Worm (Caenorhabditis elegans) whole organism, L4 larva: ENCODE measurements around the gene elo-8.

Experiments
- F10B5.3 ChIP-seq: sonication (generic microtip); optimal IDR thresholded peaks from 2 replicates; lab custom pipeline; 2016; ENCODE audit warnings: mild to moderate bottlenecking, missing genetic modification characterization, missing compliant biosample characterization
- F44E2.7 ChIP-seq: fragments of 200-800 bp; sonication (Bioruptor generic); IDR thresholded peaks from 2 replicates; pipeline ENCODE4 v2.1.2; 2022; ENCODE audit warnings: missing genetic modification characterization, missing compliant biosample characterization
- F49E8.2 ChIP-seq: sonication (generic microtip); optimal IDR thresholded peaks from 2 replicates; lab custom pipeline; 2016; ENCODE audit warnings: missing compliant biosample characterization, mild to moderate bottlenecking, missing genetic modification characterization, borderline replicate concordance
- R02D3.7 ChIP-seq: fragments of 150-350 bp; sonication (generic microtip); optimal IDR thresholded peaks from 3 replicates; lab custom pipeline; 2014; ENCODE audit warnings: missing biosample characterization, missing genetic modification characterization
- T20F7.1 ChIP-seq: fragments of 200-800 bp; sonication (Bioruptor generic); optimal IDR thresholded peaks from 2 replicates; lab custom pipeline; 2018; ENCODE audit warnings: mild to moderate bottlenecking, missing genetic modification characterization, missing compliant biosample characterization
- T26A8.4 ChIP-seq: fragments of 200-800 bp; sonication (Bioruptor generic); IDR thresholded peaks from 2 replicates; pipeline ENCODE4 v1.3.6; 2022; ENCODE audit warnings: missing genetic modification characterization, missing compliant biosample characterization
- Y105C5A.15 ChIP-seq: fragments of 200-800 bp; sonication (Bioruptor generic); IDR thresholded peaks from 2 replicates; pipeline ENCODE4 v1.3.6; 2022; ENCODE audit warnings: missing genetic modification characterization, missing compliant biosample characterization
- Y48G9A.11 ChIP-seq: fragments of 200-800 bp; sonication (Bioruptor generic); IDR thresholded peaks from 2 replicates; pipeline ENCODE4 v1.3.6; 2022; ENCODE audit warnings: missing genetic modification reagents, missing genetic modification characterization, missing compliant biosample characterization
- aly-2 ChIP-seq: sonication (generic microtip); optimal IDR thresholded peaks from 2 replicates; lab custom pipeline; 2018; ENCODE audit warnings: missing biosample characterization, missing genetic modification characterization
- arid-1 ChIP-seq: fragments of 200-800 bp; sonication (Bioruptor generic); conservative IDR thresholded peaks from 2 replicates; pipeline ENCODE4 v1.3.6; 2022; ENCODE audit warnings: missing genetic modification reagents, missing genetic modification characterization, missing compliant biosample characterization
- ceh-82 ChIP-seq: sonication (generic microtip); optimal IDR thresholded peaks from 2 replicates; lab custom pipeline; 2017; ENCODE audit warnings: missing biosample characterization, missing genetic modification characterization
- ces-1 ChIP-seq: fragments of 150-350 bp; sonication (generic microtip); optimal IDR thresholded peaks from 4 replicates; lab custom pipeline; 2014; ENCODE audit warnings: missing biosample characterization, missing genetic modification reagents, missing genetic modification characterization
- ctbp-1 ChIP-seq: fragments of 200-800 bp; sonication (Bioruptor generic); IDR thresholded peaks from 2 replicates; pipeline ENCODE4 v1.3.6; 2022; ENCODE audit warnings: missing genetic modification reagents, missing genetic modification characterization, missing compliant biosample characterization
- daf-12 ChIP-seq: fragments of 150-350 bp; optimal IDR thresholded peaks from 2 replicates; lab custom pipeline; 2014; ENCODE audit warnings: missing biosample characterization, missing genetic modification reagents, missing genetic modification characterization
- daf-16 ChIP-seq, 3 experiments: sonication (generic microtip); optimal IDR thresholded peaks; 2 replicates each; lab custom pipeline; 2016 to 2017; ENCODE audit warnings: missing genetic modification characterization in 3 of 3, missing genetic modification reagents in 3 of 3, mild to moderate bottlenecking in 2 of 3, missing compliant biosample characterization in 2 of 3, missing biosample characterization in 1 of 3, moderate library complexity in 1 of 3
- daf-8 ChIP-seq: fragments of 200-800 bp; sonication (Bioruptor generic); IDR thresholded peaks from 2 replicates; pipeline ENCODE4 v1.3.6; 2022; ENCODE audit warnings: missing genetic modification characterization, missing compliant biosample characterization
- dmd-8 ChIP-seq: fragments of 200-800 bp; sonication (Bioruptor generic); IDR thresholded peaks from 2 replicates; pipeline ENCODE4 v1.3.6; 2022; ENCODE audit warnings: missing genetic modification characterization, missing compliant biosample characterization
- dpl-1 ChIP-seq: fragments of 150-350 bp; optimal IDR thresholded peaks from 2 replicates; lab custom pipeline; 2014; ENCODE audit warnings: missing biosample characterization, missing genetic modification reagents, missing genetic modification characterization
- egl-27 ChIP-seq: sonication (generic microtip); optimal IDR thresholded peaks from 3 replicates; lab custom pipeline; 2017; ENCODE audit warnings: missing biosample characterization, missing genetic modification reagents, missing genetic modification characterization
- fos-1 ChIP-seq: fragments of 150-350 bp; optimal IDR thresholded peaks from 2 replicates; lab custom pipeline; 2014; ENCODE audit warnings: missing biosample characterization, missing genetic modification characterization
- hif-1 ChIP-seq, 2 experiments: sonication (generic microtip); optimal IDR thresholded peaks; 2 replicates each; lab custom pipeline; 2016 to 2017; ENCODE audit warnings: missing compliant biosample characterization in 2 of 2, missing genetic modification characterization in 2 of 2, missing genetic modification reagents in 2 of 2, missing genotype in 2 of 2, mild to moderate bottlenecking in 1 of 2
- hlh-30 ChIP-seq: sonication (generic microtip); optimal IDR thresholded peaks from 2 replicates; lab custom pipeline; 2017; ENCODE audit warnings: antibody characterized with exemption, mild to moderate bottlenecking, missing genetic modification characterization, missing compliant biosample characterization; ENCODE audit not compliant: insufficient read depth
- hmg-1.1 ChIP-seq: fragments of 200-800 bp; sonication (Bioruptor generic); IDR thresholded peaks from 2 replicates; pipeline ENCODE4 v1.3.6; 2022; ENCODE audit warnings: missing genetic modification reagents, missing genetic modification characterization, missing compliant biosample characterization
- lin-13 ChIP-seq: fragments of 150-350 bp; optimal IDR thresholded peaks from 2 replicates; lab custom pipeline; 2014; ENCODE audit warnings: missing biosample characterization, missing genetic modification reagents, missing genetic modification characterization
- lin-29 ChIP-seq: fragments of 200-800 bp; sonication (Bioruptor generic); IDR thresholded peaks from 2 replicates; pipeline ENCODE4 v1.3.6; 2022; ENCODE audit warnings: missing genetic modification reagents, missing genetic modification characterization, missing compliant biosample characterization
- lin-39 ChIP-seq: fragments of 150-350 bp; optimal IDR thresholded peaks from 2 replicates; lab custom pipeline; 2014; ENCODE audit warnings: missing biosample characterization, missing genetic modification reagents, missing genetic modification characterization
- lir-3 ChIP-seq: sonication (generic microtip); optimal IDR thresholded peaks from 2 replicates; lab custom pipeline; 2016; ENCODE audit warnings: mild to moderate bottlenecking, missing genetic modification characterization, missing compliant biosample characterization
- madf-5 ChIP-seq, 2 experiments: fragments of 200-800 bp; sonication (Bioruptor generic); IDR thresholded peaks; 2 replicates each; pipeline ENCODE4 v1.3.6; 2022; ENCODE audit warnings: missing compliant biosample characterization in 2 of 2, missing genetic modification characterization in 2 of 2
- madf-9 ChIP-seq: fragments of 200-800 bp; sonication (Bioruptor generic); conservative IDR thresholded peaks from 2 replicates; pipeline ENCODE4 v1.3.6; 2022; ENCODE audit warnings: missing genetic modification reagents, missing genetic modification characterization, missing compliant biosample characterization
- mdl-1 ChIP-seq, 2 experiments: fragments of 150-350 bp in 1 of 2; sonication (generic microtip) in 1 of 2; optimal IDR thresholded peaks; 2 replicates each; lab custom pipeline; 2014 to 2017; ENCODE audit warnings: missing biosample characterization in 2 of 2, missing genetic modification characterization in 2 of 2
- mdt-29 ChIP-seq: fragments of 200-800 bp; sonication (Bioruptor generic); IDR thresholded peaks from 2 replicates; pipeline ENCODE4 v1.3.6; 2022; ENCODE audit warnings: missing genetic modification reagents, missing genetic modification characterization, missing compliant biosample characterization
- mes-2 ChIP-seq: sonication (generic microtip); optimal IDR thresholded peaks from 2 replicates; lab custom pipeline; 2016; ENCODE audit warnings: missing genotype, mild to moderate bottlenecking, missing genetic modification characterization, missing compliant biosample characterization; ENCODE audit not compliant: poor library complexity, severe bottlenecking
- mxl-2 ChIP-seq: fragments of 200-800 bp; sonication (Bioruptor generic); conservative IDR thresholded peaks from 2 replicates; pipeline ENCODE4 v1.3.6; 2022; ENCODE audit warnings: missing genetic modification reagents, missing genetic modification characterization, missing compliant biosample characterization
- mxl-3 ChIP-seq: fragments of 200-800 bp; sonication (Bioruptor generic); optimal IDR thresholded peaks from 2 replicates; lab custom pipeline; 2018; ENCODE audit warnings: mild to moderate bottlenecking, missing genetic modification characterization, missing compliant biosample characterization
- nhr-102 ChIP-seq: sonication (generic microtip); optimal IDR thresholded peaks from 2 replicates; lab custom pipeline; 2016; ENCODE audit warnings: mild to moderate bottlenecking, missing genetic modification characterization, moderate library complexity, missing compliant biosample characterization
- nhr-237 ChIP-seq: sonication (generic microtip); optimal IDR thresholded peaks from 2 replicates; lab custom pipeline; 2017; ENCODE audit warnings: missing biosample characterization, missing genetic modification characterization
- nhr-28 ChIP-seq: fragments of 150-350 bp; optimal IDR thresholded peaks from 2 replicates; lab custom pipeline; 2014; ENCODE audit warnings: missing biosample characterization, missing genetic modification characterization
- nhr-42 ChIP-seq: fragments of 200-800 bp; sonication (Bioruptor generic); IDR thresholded peaks from 2 replicates; pipeline ENCODE4 v1.3.6; 2022; ENCODE audit warnings: missing genetic modification characterization, missing compliant biosample characterization
- nhr-48 ChIP-seq: sonication (generic microtip); optimal IDR thresholded peaks from 2 replicates; lab custom pipeline; 2016; ENCODE audit warnings: mild to moderate bottlenecking, missing genetic modification characterization, missing compliant biosample characterization
- nhr-6 ChIP-seq: fragments of 150-350 bp; optimal IDR thresholded peaks from 2 replicates; lab custom pipeline; 2014; ENCODE audit warnings: missing biosample characterization, missing genetic modification characterization
- pqm-1 ChIP-seq: sonication (generic microtip); optimal IDR thresholded peaks from 2 replicates; lab custom pipeline; 2017; ENCODE audit warnings: missing biosample characterization, missing genetic modification characterization
- rbr-2 ChIP-seq: sonication (generic microtip); optimal IDR thresholded peaks from 2 replicates; lab custom pipeline; 2016; ENCODE audit warnings: missing genotype, missing genetic modification characterization, missing compliant biosample characterization
- sdz-12 ChIP-seq: fragments of 200-800 bp; sonication (Bioruptor generic); optimal IDR thresholded peaks from 2 replicates; lab custom pipeline; 2018; ENCODE audit warnings: mild to moderate bottlenecking, missing genetic modification characterization, missing compliant biosample characterization
- snpc-1.2 ChIP-seq: fragments of 200-800 bp; sonication (Bioruptor generic); IDR thresholded peaks from 2 replicates; pipeline ENCODE4 v1.3.6; 2022; ENCODE audit warnings: missing genetic modification reagents, missing genetic modification characterization, missing compliant biosample characterization
- spr-1 ChIP-seq: sonication (generic microtip); optimal IDR thresholded peaks from 2 replicates; lab custom pipeline; 2016; ENCODE audit warnings: mild to moderate bottlenecking, missing genetic modification characterization, missing compliant biosample characterization
- spr-3 ChIP-seq: fragments of 200-800 bp; sonication (Bioruptor generic); optimal IDR thresholded peaks from 2 replicates; lab custom pipeline; 2018; ENCODE audit warnings: mild to moderate bottlenecking, missing genetic modification characterization, missing compliant biosample characterization
- tag-97 ChIP-seq: fragments of 200-800 bp; sonication (Bioruptor generic); IDR thresholded peaks from 2 replicates; pipeline ENCODE4 v1.3.6; 2022; ENCODE audit warnings: missing genetic modification characterization, missing compliant biosample characterization
- unc-62 ChIP-seq, 3 experiments: fragments of 150-350 bp in 1 of 3; sonication (generic microtip); optimal IDR thresholded peaks in 2 of 3; peaks in 1 of 3; 1 replicate in 1 of 3; 2 replicates in 2 of 3; lab custom pipeline; 2014 to 2017; ENCODE audit warnings: missing biosample characterization in 3 of 3, missing genetic modification characterization in 3 of 3, missing genetic modification reagents in 3 of 3, missing genotype in 1 of 3
- zip-2 ChIP-seq: fragments of 150-350 bp; optimal IDR thresholded peaks from 2 replicates; lab custom pipeline; 2014; ENCODE audit warnings: missing biosample characterization, missing genetic modification characterization

Gene elo-8

ce11 chrIII:11185483-11186115, 46.3 kb downstream of the elo-8 start:
- no peak for TF ChIP-seq T26A8.4 (GFP tag; lab: Robert Waterston, UW)
- TF ChIP-seq hif-1 (tag; optimal IDR thresholded peaks at IDR 0.05; lab: Kevin White, UChicago): peak in 1 of 2 experiments; percentile 46
- TF ChIP-seq arid-1 (GFP tag; lab: Robert Waterston, UW): no peak
- TF ChIP-seq rbr-2 (tag; lab: Kevin White, UChicago): peak; percentile 76
- TF ChIP-seq tag-97: no peak
- TF ChIP-seq lin-39 (tag; lab: Kevin White, UChicago): no peak
- TF ChIP-seq F44E2.7 (GFP tag; lab: Robert Waterston, UW): no peak
- no peak for TF ChIP-seq mxl-2 (GFP tag; lab: Robert Waterston, UW)
- TF ChIP-seq unc-62 (GFP tag; optimal IDR thresholded peaks at IDR 0.05 in 1 of 2; lab: Kevin White, UChicago): no peak
- no peak for TF ChIP-seq unc-62 (tag; optimal IDR thresholded peaks at IDR 0.05; lab: Kevin White, UChicago)
- no peak for TF ChIP-seq fos-1 (tag; lab: Kevin White, UChicago)
- peak; percentile 48; the same call in 1 of the 2 replicates for TF ChIP-seq hmg-1.1 (GFP tag; lab: Robert Waterston, UW)
- no peak for TF ChIP-seq T20F7.1 (GFP tag; lab: Kevin White, UChicago)
- no peak for TF ChIP-seq nhr-48 (tag; lab: Kevin White, UChicago)
- no peak for TF ChIP-seq spr-1 (tag; lab: Kevin White, UChicago)
- TF ChIP-seq zip-2 (tag; lab: Kevin White, UChicago): no peak
- TF ChIP-seq lin-29 (GFP tag; lab: Robert Waterston, UW): no peak
- no peak for TF ChIP-seq ceh-82
- peak in 1 of 2 experiments; percentile 55 for TF ChIP-seq daf-16 (GFP tag; optimal IDR thresholded peaks at IDR 0.05; lab: Kevin White, UChicago)
- TF ChIP-seq daf-16 (tag; optimal IDR thresholded peaks at IDR 0.05; lab: Kevin White, UChicago): peak; percentile 75
- peak; percentile 21 for TF ChIP-seq nhr-102 (tag; lab: Kevin White, UChicago)
- peak; percentile 30 for TF ChIP-seq pqm-1 (tag; lab: Kevin White, UChicago)
- peak; percentile 67 for TF ChIP-seq hlh-30
- TF ChIP-seq mdl-1 (tag; optimal IDR thresholded peaks at IDR 0.05; lab: Kevin White, UChicago): peak in 1 of 2 experiments; percentile 84
- no peak for TF ChIP-seq daf-12 (tag; lab: Kevin White, UChicago)
- no peak for TF ChIP-seq Y48G9A.11 (GFP tag; lab: Robert Waterston, UW)
- 0 out of 2 replicates have a peak, but pooled peaks have one; percentile 60 for TF ChIP-seq ctbp-1 (GFP tag; lab: Robert Waterston, UW)
- no peak for TF ChIP-seq lin-13 (GFP tag; lab: Kevin White, UChicago)
- TF ChIP-seq madf-9 (GFP tag; lab: Robert Waterston, UW): no peak
- no peak for TF ChIP-seq sdz-12 (GFP tag; lab: Kevin White, UChicago)
- no peak for TF ChIP-seq egl-27 (tag; lab: Kevin White, UChicago)
- TF ChIP-seq dmd-8 (GFP tag; lab: Robert Waterston, UW): no peak
- TF ChIP-seq nhr-237: no peak
- TF ChIP-seq ces-1 (GFP tag; lab: Kevin White, UChicago): no peak
- no peak for TF ChIP-seq madf-5 (GFP tag; IDR thresholded peaks at IDR 0.05; lab: Robert Waterston, UW)
- TF ChIP-seq nhr-28 (tag; lab: Kevin White, UChicago): peak; percentile 35
- TF ChIP-seq Y105C5A.15 (GFP tag; lab: Robert Waterston, UW): no peak
- no peak for TF ChIP-seq snpc-1.2 (GFP tag; lab: Robert Waterston, UW)
- TF ChIP-seq F10B5.3: no peak
- no peak for TF ChIP-seq nhr-42 (GFP tag; lab: Robert Waterston, UW)
- no peak for TF ChIP-seq mdt-29
- no peak for TF ChIP-seq R02D3.7 (tag; lab: Kevin White, UChicago)
- TF ChIP-seq nhr-6 (tag; lab: Kevin White, UChicago): no peak
- no peak for TF ChIP-seq aly-2 (tag; lab: Kevin White, UChicago)
- no peak for TF ChIP-seq spr-3 (GFP tag; lab: Kevin White, UChicago)
- no peak for TF ChIP-seq daf-8 (GFP tag; lab: Robert Waterston, UW)
- peak; percentile 52 for TF ChIP-seq mes-2
- no peak for TF ChIP-seq dpl-1 (GFP tag; lab: Kevin White, UChicago)
- TF ChIP-seq mxl-3 (GFP tag; lab: Kevin White, UChicago): peak; percentile 79
- TF ChIP-seq lir-3 (tag; lab: Kevin White, UChicago): no peak
- no peak for TF ChIP-seq F49E8.2 (tag; lab: Kevin White, UChicago)
